Worm (Caenorhabditis elegans): ENCODE measurements around the gene C15C7.4.
A peak's percentile ranks its signal among the peaks of the same experiment; 100 is the strongest.

The C15C7.4 gene

ce11 chrX:3127626-3128142, 17.7 kb upstream of the C15C7.4 start (continued):
- TF ChIP-seq lin-54 (GFP tag; optimal IDR thresholded peaks at IDR 0.05): peak; percentile 54
- peak; percentile 33 for TF ChIP-seq unc-62 (GFP tag; optimal IDR thresholded peaks at IDR 0.05)
- no peak for TF ChIP-seq nfya-1 (tag; optimal IDR thresholded peaks at IDR 0.05; ENCODE audit: borderline replicate concordance, insufficient read depth)
- TF ChIP-seq B0261.1 (tag; optimal IDR thresholded peaks at IDR 0.05): peak; percentile 13
- 0 out of 2 replicates have a peak, but pooled peaks have one; percentile 8 for TF ChIP-seq F33H1.4 (GFP tag; IDR thresholded peaks at IDR 0.05)
- peak; percentile 83 for TF ChIP-seq repo-1 (tag; optimal IDR thresholded peaks at IDR 0.05)
- no peak for TF ChIP-seq fkh-3 (tag; optimal IDR thresholded peaks at IDR 0.05)
- TF ChIP-seq attf-3 (GFP tag; conservative IDR thresholded peaks at IDR 0.05): 0 out of 2 replicates have a peak, but pooled peaks have one; percentile 30
- TF ChIP-seq xnd-1 (tag; optimal IDR thresholded peaks at IDR 0.05): no peak
- peak; percentile 73 for TF ChIP-seq ekl-4 (GFP tag; IDR thresholded peaks at IDR 0.05)
- TF ChIP-seq lsl-1 (GFP tag; optimal IDR thresholded peaks at IDR 0.05): peak; percentile 4
- no peak for TF ChIP-seq akir-1 (GFP tag; optimal IDR thresholded peaks at IDR 0.05)
- peak; percentile 87 for TF ChIP-seq gei-17 (GFP tag; optimal IDR thresholded peaks at IDR 0.05)
- TF ChIP-seq C17E4.6 (GFP tag; IDR thresholded peaks at IDR 0.05): peak; percentile 72; the same call in 1 of the 2 replicates
- TF ChIP-seq snpc-4 (GFP tag; optimal IDR thresholded peaks at IDR 0.05): peak; percentile 55
- peak; percentile 56 to 76 (median 62) for TF ChIP-seq snpc-4 (tag; optimal IDR thresholded peaks at IDR 0.05)
- TF ChIP-seq rpc-1 (optimal IDR thresholded peaks at IDR 0.05): no peak
- no peak for TF ChIP-seq rpc-1 (tag; optimal IDR thresholded peaks at IDR 0.05)
- TF ChIP-seq madf-10 (tag; optimal IDR thresholded peaks at IDR 0.05): peak; percentile 85
- TF ChIP-seq Y95B8A.8 (GFP tag; IDR thresholded peaks at IDR 0.05): 0 out of 2 replicates have a peak, but pooled peaks have one; percentile 22
- TF ChIP-seq Y53G8AR.9 (GFP tag; conservative IDR thresholded peaks at IDR 0.05): 0 out of 2 replicates have a peak, but pooled peaks have one; percentile 44
- TF ChIP-seq chd-7 (tag; optimal IDR thresholded peaks at IDR 0.05): peak; percentile 88
- TF ChIP-seq tbx-9 (tag; optimal IDR thresholded peaks at IDR 0.05; ENCODE audit: borderline replicate concordance): no peak
- peak; percentile 58; the same call in 1 of the 2 replicates for TF ChIP-seq cebp-1 (GFP tag; IDR thresholded peaks at IDR 0.05)
- peak; percentile 92 for TF ChIP-seq cebp-1 (tag; optimal IDR thresholded peaks at IDR 0.05)
- TF ChIP-seq lir-1 (GFP tag; conservative IDR thresholded peaks at IDR 0.05): peak; percentile 99
- TF ChIP-seq rec-8 (tag; optimal IDR thresholded peaks at IDR 0.05): no peak
- TF ChIP-seq K11D2.4 (GFP tag; IDR thresholded peaks at IDR 0.05): peak; percentile 76
- TF ChIP-seq ztf-28 (GFP tag; IDR thresholded peaks at IDR 0.05): no peak
- TF ChIP-seq ama-1 (optimal IDR thresholded peaks at IDR 0.05): no peak
- no peak for TF ChIP-seq ama-1 (GFP tag; optimal IDR thresholded peaks at IDR 0.05)
- TF ChIP-seq hsf-1 (GFP tag; IDR thresholded peaks at IDR 0.05): no peak
- peak; percentile 68 for TF ChIP-seq somi-1 (GFP tag; optimal IDR thresholded peaks at IDR 0.05)
- TF ChIP-seq ccch-3 (GFP tag; optimal IDR thresholded peaks at IDR 0.05): no peak
- 0 out of 2 replicates have a peak, but pooled peaks have one; percentile 19 for TF ChIP-seq Y67H2A.10 (GFP tag; conservative IDR thresholded peaks at IDR 0.05)
- TF ChIP-seq unc-130 (GFP tag; optimal IDR thresholded peaks at IDR 0.05): no peak
- no peak for TF ChIP-seq hlh-26 (GFP tag; conservative IDR thresholded peaks at IDR 0.05)
- TF ChIP-seq madf-3 (GFP tag; IDR thresholded peaks at IDR 0.05): no peak
- no peak for TF ChIP-seq F10E7.11 (tag; optimal IDR thresholded peaks at IDR 0.05)
- TF ChIP-seq B0019.2 (GFP tag; conservative IDR thresholded peaks at IDR 0.05): no peak
- no peak for TF ChIP-seq zim-3 (tag; optimal IDR thresholded peaks at IDR 0.05)
- TF ChIP-seq F23B12.7 (tag; optimal IDR thresholded peaks at IDR 0.05; ENCODE audit: insufficient read depth): no peak
- peak; percentile 95 for TF ChIP-seq K12H6.12 (tag; optimal IDR thresholded peaks at IDR 0.05)
- TF ChIP-seq bed-1 (GFP tag; IDR thresholded peaks at IDR 0.05): no peak
- no peak for TF ChIP-seq madf-6 (GFP tag; IDR thresholded peaks at IDR 0.05)
- TF ChIP-seq bed-2 (GFP tag; IDR thresholded peaks at IDR 0.05): peak; percentile 61; the same call in 1 of the 2 replicates
- TF ChIP-seq snpc-1.3 (tag; optimal IDR thresholded peaks at IDR 0.05; ENCODE audit: insufficient read depth): no peak
- TF ChIP-seq egrh-3 (GFP tag; IDR thresholded peaks at IDR 0.05): peak; percentile 76
